Worm (Caenorhabditis elegans): Measurements from ENCODE around the gene T24E12.10.

The T24E12.10 gene

DNA sequence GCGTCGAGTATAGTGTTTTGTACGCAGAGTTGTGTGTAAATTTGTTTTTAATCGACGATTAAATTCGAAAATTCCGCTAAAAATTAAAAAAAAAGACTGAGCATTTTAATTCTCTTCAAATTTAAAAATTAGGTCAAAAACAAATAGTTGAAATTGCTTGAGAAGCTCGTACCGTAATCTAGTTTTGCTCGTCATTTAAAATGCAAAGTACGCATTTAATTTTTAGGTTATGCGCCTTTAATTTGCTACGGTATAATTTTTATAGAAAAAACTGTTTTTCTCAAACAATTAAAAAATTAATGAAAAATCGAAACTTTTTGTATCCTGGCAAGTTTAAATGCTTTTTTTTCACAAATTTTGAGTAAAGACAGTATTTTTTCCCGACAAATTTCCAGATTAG is 35.6 kb upstream of the T24E12.10 start:
- TF ChIP-seq K09A11.1 (tag; optimal IDR thresholded peaks at IDR 0.05; ENCODE audit: insufficient read depth) (no peak), ceh-48 (tag; optimal IDR thresholded peaks at IDR 0.05) (no peak), dmd-4 (tag; optimal IDR thresholded peaks at IDR 0.05; ENCODE audit: borderline replicate concordance) (no peak), pag-3 (tag; optimal IDR thresholded peaks at IDR 0.05; ENCODE audit: borderline replicate concordance) (no peak), nhr-11 (tag; optimal IDR thresholded peaks at IDR 0.05) (no peak), unc-42 (tag; optimal IDR thresholded peaks at IDR 0.05) (no peak), ceh-45 (GFP tag; IDR thresholded peaks at IDR 0.05) (no peak), rnt-1 (tag; optimal IDR thresholded peaks at IDR 0.05) (no peak), ceh-24 (tag; optimal IDR thresholded peaks at IDR 0.05) (no peak), pros-1 (tag; optimal IDR thresholded peaks at IDR 0.05) (no peak), pha-4 (tag; optimal IDR thresholded peaks at IDR 0.05) (no peak), K02D7.2 (tag; optimal IDR thresholded peaks at IDR 0.05) (no peak), zip-5 (tag; optimal IDR thresholded peaks at IDR 0.05) (no peak)

DNA sequence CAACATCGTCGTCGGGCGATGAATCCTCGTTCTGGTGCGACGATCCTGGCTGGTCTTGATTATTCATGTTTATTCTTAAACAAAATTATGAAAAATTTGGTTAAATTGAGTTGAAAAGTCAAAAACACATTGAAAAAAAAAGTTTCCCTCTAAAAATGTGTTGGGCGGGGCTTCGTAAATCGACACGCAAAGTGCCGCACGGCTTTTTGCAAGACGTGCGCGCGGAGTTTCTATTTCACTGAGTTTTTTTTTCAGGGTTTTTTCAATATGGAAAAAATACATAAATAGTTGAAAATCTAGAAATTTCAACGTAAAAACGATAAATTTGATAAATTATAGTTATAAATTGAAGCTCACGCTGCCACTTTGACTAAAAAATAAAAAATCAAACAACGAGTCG is 35.1 kb upstream of the T24E12.10 start, which contains the start of gene F54D10.5:
TSS of gene F54D10.5 (minus strand) at position 74 of the 400 bp plus-strand sequence.
- TF ChIP-seq pha-2 (tag; optimal IDR thresholded peaks at IDR 0.05) (no peak), ceh-24 (tag; optimal IDR thresholded peaks at IDR 0.05) (no peak), pax-1 (tag; optimal IDR thresholded peaks at IDR 0.05) (peak; percentile 30), tbx-2 (tag; optimal IDR thresholded peaks at IDR 0.05) (peak; percentile 74), elt-2 (tag; optimal IDR thresholded peaks at IDR 0.05) (peak; percentile 78), ceh-31 (tag; optimal IDR thresholded peaks at IDR 0.05) (peak; percentile 53), unc-42 (tag; optimal IDR thresholded peaks at IDR 0.05) (peak; percentile 6), sox-4 (tag; optimal IDR thresholded peaks at IDR 0.05) (peak; percentile 4), unc-86 (tag; optimal IDR thresholded peaks at IDR 0.05) (peak; percentile 45), K02D7.2 (tag; optimal IDR thresholded peaks at IDR 0.05) (peak; percentile 45), ttx-3 (tag; optimal IDR thresholded peaks at IDR 0.05) (peak; percentile 36), ceh-18 (tag; optimal IDR thresholded peaks at IDR 0.05) (peak; percentile 32), F13H6.1 (tag; optimal IDR thresholded peaks at IDR 0.05) (no peak), ceh-48 (tag; optimal IDR thresholded peaks at IDR 0.05) (no peak), dmd-4 (tag; optimal IDR thresholded peaks at IDR 0.05; ENCODE audit: borderline replicate concordance) (no peak), K09A11.1 (tag; optimal IDR thresholded peaks at IDR 0.05; ENCODE audit: insufficient read depth) (peak; percentile 32), nfya-1 (tag; optimal IDR thresholded peaks at IDR 0.05) (peak; percentile 70), ceh-14 (tag; optimal IDR thresholded peaks at IDR 0.05) (no peak), che-1 (tag; optimal IDR thresholded peaks at IDR 0.05) (no peak), sdc-2 (tag; optimal IDR thresholded peaks at IDR 0.05) (no peak)

DNA sequence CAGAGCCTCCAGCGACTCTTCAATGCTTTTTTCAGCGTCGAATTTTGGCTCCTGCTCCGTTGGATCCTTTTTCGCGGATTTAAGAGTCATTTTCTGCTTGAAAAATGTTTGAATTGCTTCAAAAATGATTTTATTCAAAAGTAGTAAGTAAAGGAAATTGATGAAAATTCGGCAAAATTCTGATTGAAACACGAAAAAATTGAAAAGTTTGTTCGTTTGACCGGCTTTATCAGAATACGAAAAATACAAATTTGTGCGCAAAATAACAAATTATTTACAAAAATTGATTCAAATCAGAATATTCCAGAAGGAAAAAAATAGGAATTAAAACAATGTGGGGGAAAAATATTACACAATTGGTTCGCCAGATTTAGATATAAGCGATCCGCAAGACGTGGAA is 33.9 kb upstream of the T24E12.10 start, which contains the start of gene F54D10.4:
TSS of gene F54D10.4 (minus strand) at position 101 of the 400 bp plus-strand sequence.
- TF ChIP-seq ets-4 (tag; optimal IDR thresholded peaks at IDR 0.05) (no peak), K09A11.1 (tag; optimal IDR thresholded peaks at IDR 0.05; ENCODE audit: insufficient read depth) (no peak)

ce11 chrII:3805518-3805917 is 32.5 kb upstream of the T24E12.10 start:
- TF ChIP-seq madf-2 (tag; optimal IDR thresholded peaks at IDR 0.05) (no peak), ref-2 (tag; optimal IDR thresholded peaks at IDR 0.05) (no peak), ets-4 (tag; optimal IDR thresholded peaks at IDR 0.05) (no peak), ceh-48 (tag; optimal IDR thresholded peaks at IDR 0.05) (no peak), tbx-7 (tag; optimal IDR thresholded peaks at IDR 0.05) (no peak), dve-1 (tag; optimal IDR thresholded peaks at IDR 0.05) (no peak), C38D4.7 (GFP tag; optimal IDR thresholded peaks at IDR 0.05) (no peak), dmd-4 (tag; optimal IDR thresholded peaks at IDR 0.05; ENCODE audit: borderline replicate concordance) (no peak), pag-3 (tag; optimal IDR thresholded peaks at IDR 0.05; ENCODE audit: borderline replicate concordance) (no peak), ttx-3 (tag; optimal IDR thresholded peaks at IDR 0.05) (no peak), T23F11.4 (GFP tag; optimal IDR thresholded peaks at IDR 0.05) (no peak), hlh-6 (tag; optimal IDR thresholded peaks at IDR 0.05) (no peak), nhr-232 (tag; optimal IDR thresholded peaks at IDR 0.05) (no peak), unc-42 (tag; optimal IDR thresholded peaks at IDR 0.05) (no peak), nhr-11 (tag; optimal IDR thresholded peaks at IDR 0.05) (no peak), ceh-34 (tag; optimal IDR thresholded peaks at IDR 0.05) (no peak), tbx-2 (tag; optimal IDR thresholded peaks at IDR 0.05) (no peak)
